Worm (Caenorhabditis elegans) whole organism, L1 larva: ENCODE measurements around the gene C28A5.6.

Experiments
- C04F5.9 ChIP-seq: sonication (generic microtip); optimal IDR thresholded peaks from 2 replicates; lab custom pipeline; 2016; ENCODE audit warnings: missing genetic modification characterization, missing compliant biosample characterization
- C16A3.4 ChIP-seq: fragments of 150-350 bp; optimal IDR thresholded peaks from 2 replicates; lab custom pipeline; 2014; ENCODE audit warnings: missing biosample characterization, missing genetic modification characterization
- F16B12.6 ChIP-seq: fragments of 150-350 bp; optimal IDR thresholded peaks from 2 replicates; lab custom pipeline; 2014; ENCODE audit warnings: missing biosample characterization, missing genetic modification characterization
- Y116A8C.19 ChIP-seq: sonication (generic microtip); optimal IDR thresholded peaks from 2 replicates; lab custom pipeline; 2016; ENCODE audit warnings: missing compliant biosample characterization, missing genetic modification characterization, borderline replicate concordance
- aly-2 ChIP-seq: fragments of 150-350 bp; optimal IDR thresholded peaks from 2 replicates; lab custom pipeline; 2014; ENCODE audit warnings: missing biosample characterization, missing genetic modification characterization
- ama-1 ChIP-seq: fragments of 150-350 bp; optimal IDR thresholded peaks from 2 replicates; lab custom pipeline; 2014
- blmp-1 ChIP-seq: fragments of 150-350 bp; optimal IDR thresholded peaks from 2 replicates; lab custom pipeline; 2014; ENCODE audit warnings: missing biosample characterization, missing genetic modification characterization
- ceh-82 ChIP-seq, 3 experiments: fragments of 150-350 bp in 1 of 3; sonication (generic microtip) in 2 of 3; optimal IDR thresholded peaks; 2 replicates each; lab custom pipeline; 2014 to 2017; ENCODE audit warnings: missing biosample characterization in 3 of 3, missing genetic modification characterization in 3 of 3
- ceh-88 ChIP-seq: fragments of 200-800 bp; sonication (Bioruptor generic); IDR thresholded peaks from 2 replicates; pipeline ENCODE4 v1.3.6; 2022; ENCODE audit warnings: missing genetic modification characterization, missing compliant biosample characterization
- ces-1 ChIP-seq: fragments of 150-350 bp; optimal IDR thresholded peaks from 2 replicates; lab custom pipeline; 2014; ENCODE audit warnings: missing biosample characterization, missing genetic modification reagents, missing genetic modification characterization
- dpl-1 ChIP-seq, 3 experiments: fragments of 150-350 bp in 2 of 3; sonication (generic microtip) in 1 of 3; optimal IDR thresholded peaks; 2 replicates each; lab custom pipeline; 2014 to 2017; ENCODE audit warnings: missing biosample characterization in 3 of 3, missing genetic modification characterization in 3 of 3, missing genetic modification reagents in 3 of 3
- efl-1 ChIP-seq, 4 experiments: fragments of 150-350 bp; optimal IDR thresholded peaks in 3 of 4; peaks in 1 of 4; 1 replicate in 1 of 4; 2 replicates in 3 of 4; lab custom pipeline; 2014; ENCODE audit warnings: missing biosample characterization in 2 of 4, missing genetic modification characterization in 2 of 4, missing genetic modification reagents in 2 of 4
- egl-13 ChIP-seq: sonication (generic microtip); optimal IDR thresholded peaks from 2 replicates; lab custom pipeline; 2016; ENCODE audit warnings: missing genotype, missing genetic modification reagents, missing genetic modification characterization, missing compliant biosample characterization
- elt-2 ChIP-seq: sonication (generic microtip); optimal IDR thresholded peaks from 2 replicates; lab custom pipeline; 2016; ENCODE audit warnings: missing genetic modification characterization, mild to moderate bottlenecking, inconsistent platforms, missing compliant biosample characterization, missing genetic modification reagents
- elt-3 ChIP-seq, 6 experiments: fragments of 150-350 bp in 1 of 6; sonication (generic microtip); optimal IDR thresholded peaks; 2 replicates each; lab custom pipeline; 2017 to 2018; ENCODE audit warnings: missing biosample characterization in 6 of 6, missing genetic modification characterization in 6 of 6, inconsistent platforms in 1 of 6
- ets-5 ChIP-seq: fragments of 200-800 bp; sonication (Bioruptor generic); IDR thresholded peaks from 2 replicates; pipeline ENCODE4 v1.3.6; 2022; ENCODE audit warnings: missing genetic modification characterization, missing compliant biosample characterization
- fkh-10 ChIP-seq: sonication (generic microtip); optimal IDR thresholded peaks from 2 replicates; lab custom pipeline; 2017; ENCODE audit warnings: missing biosample characterization, missing genetic modification reagents, missing genetic modification characterization
- fkh-4 ChIP-seq: sonication (generic microtip); optimal IDR thresholded peaks from 2 replicates; lab custom pipeline; 2016; ENCODE audit warnings: missing compliant biosample characterization, missing genetic modification characterization, borderline replicate concordance
- isw-1 ChIP-seq: fragments of 200-800 bp; sonication (Bioruptor generic); IDR thresholded peaks from 2 replicates; pipeline ENCODE4 v1.3.6; 2022; ENCODE audit warnings: missing genetic modification characterization, missing compliant biosample characterization
- jun-1 ChIP-seq: fragments of 150-350 bp; optimal IDR thresholded peaks from 2 replicates; lab custom pipeline; 2014; ENCODE audit warnings: missing biosample characterization, missing genetic modification reagents, missing genetic modification characterization
- lin-35 ChIP-seq, 2 experiments: fragments of 150-350 bp; optimal IDR thresholded peaks; 2 replicates each; lab custom pipeline; 2014; ENCODE audit warnings: missing biosample characterization in 2 of 2, missing genetic modification characterization in 2 of 2, missing genetic modification reagents in 2 of 2
- lin-39 ChIP-seq: fragments of 150-350 bp; optimal IDR thresholded peaks from 2 replicates; lab custom pipeline; 2014; ENCODE audit warnings: missing biosample characterization, missing genetic modification reagents, missing genetic modification characterization
- lir-3 ChIP-seq: sonication (generic microtip); optimal IDR thresholded peaks from 2 replicates; lab custom pipeline; 2016; ENCODE audit warnings: mild to moderate bottlenecking, missing genetic modification characterization, moderate library complexity, missing compliant biosample characterization; ENCODE audit not compliant: poor library complexity
- lsy-2 ChIP-seq, 2 experiments: fragments of 150-350 bp; optimal IDR thresholded peaks; 2 replicates each; lab custom pipeline; 2014; ENCODE audit warnings: missing biosample characterization in 2 of 2, missing genetic modification characterization in 2 of 2
- mdl-1 ChIP-seq, 2 experiments: fragments of 150-350 bp; optimal IDR thresholded peaks; 2 replicates each; lab custom pipeline; 2014 to 2017; ENCODE audit warnings: missing biosample characterization in 2 of 2, missing genetic modification characterization in 2 of 2, inconsistent platforms in 1 of 2
- mep-1 ChIP-seq: fragments of 150-350 bp; optimal IDR thresholded peaks from 2 replicates; lab custom pipeline; 2014; ENCODE audit warnings: missing biosample characterization, missing genetic modification characterization
- nhr-19 ChIP-seq: fragments of 200-800 bp; sonication (Bioruptor generic); conservative IDR thresholded peaks from 2 replicates; pipeline ENCODE4 v1.3.6; 2022; ENCODE audit warnings: missing genetic modification characterization, missing compliant biosample characterization
- nhr-20 ChIP-seq: sonication (generic microtip); optimal IDR thresholded peaks from 2 replicates; lab custom pipeline; 2016; ENCODE audit warnings: mild to moderate bottlenecking, missing genetic modification characterization, missing compliant biosample characterization
- nhr-237 ChIP-seq: fragments of 150-350 bp; optimal IDR thresholded peaks from 2 replicates; lab custom pipeline; 2014; ENCODE audit warnings: missing biosample characterization, missing genetic modification characterization
- nhr-47 ChIP-seq: sonication (generic microtip); optimal IDR thresholded peaks from 2 replicates; lab custom pipeline; 2016; ENCODE audit warnings: mild to moderate bottlenecking, missing genetic modification characterization, moderate library complexity, missing compliant biosample characterization
- nhr-71 ChIP-seq: sonication (generic microtip); optimal IDR thresholded peaks from 2 replicates; lab custom pipeline; 2016; ENCODE audit warnings: mild to moderate bottlenecking, missing genetic modification characterization, moderate library complexity, missing compliant biosample characterization
- nhr-76 ChIP-seq: sonication (generic microtip); optimal IDR thresholded peaks from 2 replicates; lab custom pipeline; 2017; ENCODE audit warnings: missing biosample characterization, missing genetic modification characterization
- nhr-84 ChIP-seq: sonication (generic microtip); optimal IDR thresholded peaks from 2 replicates; lab custom pipeline; 2017; ENCODE audit warnings: missing biosample characterization, missing genetic modification characterization
- nhr-90 ChIP-seq: sonication (generic microtip); optimal IDR thresholded peaks from 2 replicates; lab custom pipeline; 2016; ENCODE audit warnings: mild to moderate bottlenecking, missing genetic modification characterization, missing compliant biosample characterization; ENCODE audit not compliant: poor library complexity
- pag-3 ChIP-seq: sonication (generic microtip); optimal IDR thresholded peaks from 2 replicates; lab custom pipeline; 2017; ENCODE audit warnings: missing genetic modification characterization, mild to moderate bottlenecking, missing compliant biosample characterization, antibody characterized with exemption, borderline replicate concordance; ENCODE audit not compliant: insufficient read depth
- pax-3 ChIP-seq: fragments of 200-800 bp; sonication (Bioruptor generic); optimal IDR thresholded peaks from 2 replicates; lab custom pipeline; 2018; ENCODE audit warnings: mild to moderate bottlenecking, missing genetic modification characterization, moderate library complexity, missing compliant biosample characterization
- rnt-1 ChIP-seq: sonication (generic microtip); optimal IDR thresholded peaks from 2 replicates; lab custom pipeline; 2016; ENCODE audit warnings: mild to moderate bottlenecking, missing genetic modification characterization, moderate library complexity, missing compliant biosample characterization
- skn-1 ChIP-seq: fragments of 150-350 bp; optimal IDR thresholded peaks from 2 replicates; lab custom pipeline; 2014; ENCODE audit warnings: missing biosample characterization, missing genetic modification characterization
- snu-23 ChIP-seq: sonication (generic microtip); optimal IDR thresholded peaks from 2 replicates; lab custom pipeline; 2016; ENCODE audit warnings: missing genetic modification characterization, missing compliant biosample characterization
- sox-4 ChIP-seq: sonication (generic microtip); optimal IDR thresholded peaks from 2 replicates; lab custom pipeline; 2016; ENCODE audit warnings: missing genetic modification characterization, missing compliant biosample characterization
- sup-37 ChIP-seq: fragments of 200-800 bp; sonication (Bioruptor generic); optimal IDR thresholded peaks from 2 replicates; lab custom pipeline; 2018; ENCODE audit warnings: mild to moderate bottlenecking, missing genetic modification characterization, missing compliant biosample characterization
- swsn-7 ChIP-seq: sonication (generic microtip); optimal IDR thresholded peaks from 2 replicates; lab custom pipeline; 2016; ENCODE audit warnings: missing genetic modification characterization, missing compliant biosample characterization
- tbx-2 ChIP-seq: sonication (generic microtip); optimal IDR thresholded peaks from 2 replicates; lab custom pipeline; 2016; ENCODE audit warnings: missing genetic modification characterization, missing compliant biosample characterization
- unc-30 ChIP-seq: sonication (generic microtip); optimal IDR thresholded peaks from 2 replicates; lab custom pipeline; 2017; ENCODE audit warnings: missing biosample characterization, missing genetic modification characterization
- xbp-1 ChIP-seq: sonication (generic microtip); optimal IDR thresholded peaks from 2 replicates; lab custom pipeline; 2016; ENCODE audit warnings: missing genetic modification characterization, missing compliant biosample characterization

C28A5.6 gene

DNA sequence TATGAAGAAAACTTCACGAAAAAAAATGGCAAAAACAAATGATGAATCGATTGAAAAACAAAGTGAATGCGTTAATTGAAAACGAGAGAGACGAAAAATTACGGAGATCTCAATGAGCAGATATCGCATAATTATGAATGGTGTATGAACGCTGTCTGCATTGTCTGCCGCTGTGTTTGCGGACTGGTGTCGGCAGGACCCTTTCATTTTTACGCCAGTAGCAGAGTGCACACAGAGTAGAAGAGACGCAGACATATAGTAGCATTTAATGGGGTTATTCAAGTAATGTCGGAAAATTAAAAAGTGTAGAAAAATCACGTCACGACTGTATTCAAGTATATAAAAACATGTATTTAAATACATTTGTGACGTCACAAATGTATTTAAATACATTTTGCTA lies 48.5 kb downstream of the C28A5.6 start (continued):
- TF ChIP-seq efl-1 (optimal IDR thresholded peaks at IDR 0.05; lab: Kevin White, UChicago) (peak; percentile 51 to 53), efl-1 (GFP tag; optimal IDR thresholded peaks at IDR 0.05 in 1 of 2; lab: Kevin White, UChicago) (peak; percentile 52 to 90), C04F5.9 (tag; lab: Kevin White, UChicago) (no peak), sup-37 (no peak), elt-2 (tag; lab: Kevin White, UChicago) (no peak), F16B12.6 (tag; lab: Kevin White, UChicago) (peak; percentile 78), jun-1 (tag; lab: Kevin White, UChicago) (no peak), snu-23 (GFP tag; lab: Kevin White, UChicago) (no peak), ces-1 (GFP tag; lab: Kevin White, UChicago) (no peak), pag-3 (no peak), nhr-20 (no peak), nhr-84 (no peak), egl-13 (tag; lab: Kevin White, UChicago) (no peak), sox-4 (tag; lab: Kevin White, UChicago) (no peak), dpl-1 (GFP tag; optimal IDR thresholded peaks at IDR 0.05; lab: Kevin White, UChicago) (peak in 1 of 3 experiments; percentile 43), tbx-2 (tag; lab: Kevin White, UChicago) (no peak), lin-39 (tag; lab: Kevin White, UChicago) (no peak), ets-5 (GFP tag; lab: Robert Waterston, UW) (no peak), unc-30 (tag; lab: Kevin White, UChicago) (no peak), blmp-1 (tag; lab: Kevin White, UChicago) (no peak), nhr-90 (tag; lab: Kevin White, UChicago) (no peak), ceh-82 (tag; optimal IDR thresholded peaks at IDR 0.05; lab: Kevin White, UChicago) (peak in 1 of 3 experiments; percentile 43), lir-3 (tag; lab: Kevin White, UChicago) (no peak), nhr-76 (tag; lab: Kevin White, UChicago) (no peak), Y116A8C.19 (tag; lab: Kevin White, UChicago) (no peak), lin-35 (GFP tag; optimal IDR thresholded peaks at IDR 0.05; lab: Kevin White, UChicago) (peak in 1 of 2 experiments; percentile 48), mep-1 (tag; lab: Kevin White, UChicago) (peak; percentile 42), fkh-4 (tag; lab: Kevin White, UChicago) (no peak), fkh-10 (no peak)
- TF ChIP-seq, all 84 proteins: peak for 10

DNA sequence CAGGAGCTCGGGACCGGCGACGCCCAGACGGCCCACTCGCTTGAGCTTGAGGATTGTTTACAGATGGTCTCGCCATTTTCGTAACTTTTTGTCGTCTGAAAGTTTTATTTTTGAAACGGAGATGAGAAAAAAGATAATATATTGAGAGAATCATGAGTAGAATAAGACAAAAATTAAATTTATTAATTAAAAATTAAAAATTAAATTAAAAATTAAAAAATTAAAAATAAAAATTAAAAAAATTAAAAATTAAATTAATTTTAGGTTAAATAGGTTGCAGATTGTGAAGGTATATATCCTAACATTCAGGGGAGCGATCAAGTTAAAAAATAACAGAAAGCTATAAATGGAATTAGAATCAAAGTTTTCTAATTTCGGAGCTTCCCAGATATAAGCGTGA lies 49.6 kb downstream of the C28A5.6 start, which contains the start of gene B0284.3:
B0284.3 (minus strand) TSS at position 101 of the 400 bp plus-strand sequence.
- TF ChIP-seq ama-1 (lab: Kevin White, UChicago) (no peak), Y116A8C.19 (tag; lab: Kevin White, UChicago) (no peak), xbp-1 (tag; lab: Kevin White, UChicago) (no peak), nhr-237 (tag; lab: Kevin White, UChicago) (no peak), lin-39 (tag; lab: Kevin White, UChicago) (no peak), F16B12.6 (tag; lab: Kevin White, UChicago) (no peak)

DNA sequence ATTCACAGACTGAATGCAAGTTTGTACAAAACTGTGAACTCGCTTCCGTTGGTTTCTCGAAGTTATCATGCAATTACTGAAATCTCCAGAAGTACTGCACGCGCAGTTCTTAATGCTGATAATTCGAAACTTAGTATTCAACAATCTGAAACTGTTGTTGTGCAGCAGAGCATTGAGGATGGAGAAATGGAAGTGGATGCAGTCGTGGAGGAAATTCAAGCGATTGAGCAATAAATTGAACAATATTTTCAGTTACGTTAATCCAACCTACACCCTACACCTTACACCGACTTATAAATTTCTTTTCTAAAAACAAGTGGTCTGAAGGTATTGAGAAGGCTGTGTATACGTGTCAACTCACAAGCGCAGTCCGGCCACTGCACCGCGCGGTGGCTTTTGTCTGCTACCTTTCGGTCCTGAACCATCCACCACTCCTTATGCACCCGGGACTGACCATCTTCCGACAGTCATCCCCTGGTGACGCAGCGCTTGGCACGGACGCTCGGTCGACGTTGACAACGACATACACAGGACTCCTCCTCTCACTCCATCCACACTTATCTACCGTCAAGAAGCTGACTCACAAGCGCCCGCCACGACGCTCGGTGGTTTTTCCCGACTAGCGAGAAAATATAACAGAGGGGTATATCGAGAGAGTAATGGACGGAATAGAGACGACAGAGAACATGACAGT lies 50.6 kb downstream of the C28A5.6 start:
- peak; percentile 27 for TF ChIP-seq skn-1
- peak; percentile 56 for TF ChIP-seq nhr-47 (tag; lab: Kevin White, UChicago)
- peak; percentile 48 for TF ChIP-seq nhr-20
- peak; percentile 30 for TF ChIP-seq aly-2
- peak; percentile 8; the same call in 1 of the 2 replicates for TF ChIP-seq isw-1 (GFP tag; lab: Robert Waterston, UW)
- peak; percentile 52 for TF ChIP-seq swsn-7 (tag; lab: Kevin White, UChicago)
- TF ChIP-seq nhr-90 (tag; lab: Kevin White, UChicago): peak; percentile 56
- TF ChIP-seq C16A3.4 (tag; lab: Kevin White, UChicago): peak; percentile 23
- TF ChIP-seq rnt-1 (tag; lab: Kevin White, UChicago): peak; percentile 28
- peak; percentile 81 for TF ChIP-seq nhr-19 (GFP tag; lab: Robert Waterston, UW)
- TF ChIP-seq elt-3 (tag; optimal IDR thresholded peaks at IDR 0.05; lab: Kevin White, UChicago): peak in 1 of 6 experiments; percentile 17
- TF ChIP-seq pax-3 (tag; lab: Kevin White, UChicago): peak; percentile 13
- TF ChIP-seq lir-3 (tag; lab: Kevin White, UChicago): peak; percentile 8
- peak; percentile 28 for TF ChIP-seq blmp-1 (tag; lab: Kevin White, UChicago)
- TF ChIP-seq snu-23 (GFP tag; lab: Kevin White, UChicago): peak; percentile 52
- peak; percentile 50 for TF ChIP-seq mep-1 (tag; lab: Kevin White, UChicago)
- TF ChIP-seq nhr-71: peak; percentile 62
- peak in 1 of 3 experiments; percentile 5 for TF ChIP-seq dpl-1 (GFP tag; optimal IDR thresholded peaks at IDR 0.05; lab: Kevin White, UChicago)
- TF ChIP-seq lsy-2 (tag; optimal IDR thresholded peaks at IDR 0.05; lab: Kevin White, UChicago): peak; percentile 30 to 65
- TF ChIP-seq mdl-1 (tag; optimal IDR thresholded peaks at IDR 0.05; lab: Kevin White, UChicago): peak in 1 of 2 experiments; percentile 1
- peak in 1 of 2 experiments; percentile 38 for TF ChIP-seq efl-1 (optimal IDR thresholded peaks at IDR 0.05; lab: Kevin White, UChicago)
- peak in 1 of 2 experiments; percentile 61 for TF ChIP-seq efl-1 (GFP tag; optimal IDR thresholded peaks at IDR 0.05 in 1 of 2; lab: Kevin White, UChicago)
- TF ChIP-seq ceh-88 (GFP tag; lab: Robert Waterston, UW): peak; percentile 48; the same call in 1 of the 2 replicates
